Fruit fly (Drosophila melanogaster): ENCODE data around the gene gnu.

Gene gnu

DNA sequence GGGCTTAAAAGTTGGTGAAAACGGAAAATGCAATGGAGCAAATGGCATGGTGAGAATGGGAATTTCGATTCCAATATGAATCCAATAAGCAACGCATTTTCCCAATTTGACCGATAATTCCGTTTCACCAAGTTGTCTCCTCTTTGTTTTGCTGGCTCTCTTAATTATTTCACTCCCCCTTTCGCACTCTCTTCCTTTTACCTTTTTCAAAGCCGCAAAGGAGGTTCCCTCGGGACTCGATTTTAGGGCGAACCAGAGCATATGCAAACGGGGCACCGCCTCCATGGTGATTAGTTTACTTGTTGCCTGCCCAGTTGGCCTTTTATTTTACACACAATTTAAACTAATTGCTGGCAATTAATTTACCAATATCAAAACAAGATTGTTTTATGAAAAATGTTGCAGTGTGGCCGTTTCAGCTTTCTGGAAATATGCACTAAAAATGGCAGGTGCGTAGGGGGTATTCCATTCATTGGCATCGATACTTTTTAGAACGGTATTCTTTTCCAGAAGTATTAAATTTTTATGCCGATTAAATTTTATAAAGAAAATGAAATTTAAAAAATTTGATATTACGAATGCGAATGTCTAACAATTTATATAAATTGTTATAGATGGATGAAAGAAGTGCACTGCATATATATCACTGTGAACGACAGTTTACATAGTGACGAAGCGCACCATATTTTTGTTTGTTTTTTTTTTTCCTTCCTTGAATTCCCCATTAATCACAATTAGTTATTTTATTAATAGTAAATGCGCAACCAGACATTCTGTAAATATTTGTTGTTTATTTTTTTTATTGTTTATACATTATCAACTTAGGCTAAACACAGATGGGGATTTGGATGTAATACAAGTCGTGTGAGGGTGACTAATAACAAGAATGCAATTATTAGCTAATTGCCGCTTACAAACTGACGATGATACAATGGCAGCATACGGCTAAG is 27.2 kb downstream of the gnu start, which contains the start of gene mop (continued):
- TF ChIP-seq nerfin-2 (GFP tag; IDR thresholded peaks at IDR 0.05; ENCODE audit: partially characterized antibody) (no peak), odd (GFP tag; optimal IDR thresholded peaks at IDR 0.05) (no peak), CG11695 (GFP tag; IDR thresholded peaks at IDR 0.05) (0 out of 3 replicates have a peak, but pooled peaks have one; percentile 8), Spps (tag; optimal IDR thresholded peaks at IDR 0.05) (no peak), CG11093 (GFP tag; IDR thresholded peaks at IDR 0.05) (no peak), corto (GFP tag; optimal IDR thresholded peaks at IDR 0.05) (no peak), Poxn (GFP tag; IDR thresholded peaks at IDR 0.05) (no peak), ci (GFP tag; IDR thresholded peaks at IDR 0.05) (peak; percentile 56; the same call in 1 of the 3 replicates), CHES-1-like (GFP tag; optimal IDR thresholded peaks at IDR 0.05) (no peak), YL-1 (GFP tag; optimal IDR thresholded peaks at IDR 0.05) (peak; percentile 57), hb (GFP tag; IDR thresholded peaks at IDR 0.05; ENCODE audit: partially characterized antibody) (no peak), CoRest (tag; optimal IDR thresholded peaks at IDR 0.05) (peak; percentile 12), tap (tag; optimal IDR thresholded peaks at IDR 0.05) (no peak), bbx (GFP tag; IDR thresholded peaks at IDR 0.05; ENCODE audit: partially characterized antibody) (peak; percentile 65), Kr (GFP tag; optimal IDR thresholded peaks at IDR 0.05) (no peak), CG7357 (GFP tag; IDR thresholded peaks at IDR 0.05) (no peak), sens (GFP tag) (peak; percentile 60), gce (GFP tag; IDR thresholded peaks at IDR 0.05) (no peak), Oaz (GFP tag; IDR thresholded peaks at IDR 0.05) (no peak), Rx (GFP tag; IDR thresholded peaks at IDR 0.05) (0 out of 2 replicates have a peak, but pooled peaks have one; percentile 33), CG17361 (GFP tag; IDR thresholded peaks at IDR 0.05) (no peak; the same call in 2 of the 3 replicates), Vsx1 (GFP tag; optimal IDR thresholded peaks at IDR 0.05) (no peak), Pdp1 (GFP tag; optimal IDR thresholded peaks at IDR 0.05) (peak in 1 of 2 experiments; percentile 15), sr (GFP tag; IDR thresholded peaks at IDR 0.05) (no peak)

- TF ChIP-seq CG8359 (GFP tag; optimal IDR thresholded peaks at IDR 0.05; ENCODE audit: borderline replicate concordance) (no peak), sqz (GFP tag; optimal IDR thresholded peaks at IDR 0.05) (no peak)
These were observed 34.0 kb downstream of the gnu start, which contains the start of gene Mgat4b for dm6 chr3L:14769183-14769582. TSS of gene Mgat4b (minus strand) at chr3L:14769283.

DNA sequence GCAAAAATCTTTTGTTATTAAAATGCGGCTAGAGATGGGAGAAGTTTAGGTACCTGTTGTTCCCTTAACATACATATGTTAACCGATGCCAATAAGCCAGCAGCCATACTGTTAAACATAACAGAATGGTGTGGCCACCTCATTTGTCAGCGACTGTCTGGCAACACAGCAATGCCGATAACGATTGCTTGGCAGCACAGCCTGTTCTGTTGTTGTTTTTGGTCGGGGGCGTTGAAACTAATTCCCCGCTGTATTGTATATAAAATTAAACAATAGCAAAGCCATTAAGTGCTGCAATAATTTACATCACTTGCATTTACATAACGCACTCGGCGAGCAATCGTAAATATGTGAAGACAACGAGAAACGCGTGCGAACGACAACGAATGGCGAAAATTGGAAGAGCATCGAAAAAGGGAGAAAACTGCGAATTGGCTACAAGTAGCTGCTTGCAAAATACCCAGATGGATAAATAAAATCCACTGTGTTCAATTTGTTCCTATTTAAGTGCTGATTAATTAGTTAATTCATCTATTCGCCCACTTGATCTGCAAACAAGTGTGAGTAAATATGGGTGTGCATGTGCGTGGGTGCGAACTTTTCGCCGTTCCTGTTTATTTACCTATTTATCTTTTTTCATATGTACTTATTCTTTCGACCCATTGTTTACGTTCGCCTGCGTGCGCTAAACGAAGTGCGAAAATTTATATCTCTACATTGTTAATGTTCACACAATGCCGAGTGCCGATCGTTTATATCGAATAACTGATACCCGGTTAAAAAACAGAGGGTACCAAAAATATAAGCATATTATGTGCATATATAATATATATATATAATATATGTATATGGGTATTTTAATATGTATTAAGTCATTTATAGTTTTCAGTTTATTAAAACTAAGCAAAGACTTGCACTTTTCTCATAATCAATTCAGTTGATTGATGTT is 41.0 kb downstream of the gnu start, which contains the start of the genes Tsen34 and Mgat4a:
Tsen34 (minus strand) TSS at position 8 of the 949 bp plus-strand sequence.
Mgat4a (plus strand) TSS at position 192 of the 949 bp plus-strand sequence.
- TF ChIP-seq CG15073 (GFP tag; optimal IDR thresholded peaks at IDR 0.05), result no peak
- no peak for TF ChIP-seq run (tag; optimal IDR thresholded peaks at IDR 0.05)
- no peak for TF ChIP-seq Hr3 (GFP tag; optimal IDR thresholded peaks at IDR 0.05)
- TF ChIP-seq CG10366 (GFP tag; IDR thresholded peaks at IDR 0.05), result no peak; the same call in 1 of the 2 replicates
- TF ChIP-seq seq (GFP tag; IDR thresholded peaks at IDR 0.05), result peak; percentile 14; the same call in 1 of the 2 replicates
- TF ChIP-seq danr (GFP tag; IDR thresholded peaks at IDR 0.05), result no peak
- TF ChIP-seq CG14441 (GFP tag; IDR thresholded peaks at IDR 0.05), result peak; percentile 52
- TF ChIP-seq Xbp1 (GFP tag; optimal IDR thresholded peaks at IDR 0.05), result no peak
- peak; percentile 3 for TF ChIP-seq repo (GFP tag; optimal IDR thresholded peaks at IDR 0.05)
- peak; percentile 62 for TF ChIP-seq wdn (GFP tag; IDR thresholded peaks at IDR 0.05)
- TF ChIP-seq CG3838 (GFP tag; optimal IDR thresholded peaks at IDR 0.05), result no peak
- no peak for TF ChIP-seq Trl (optimal IDR thresholded peaks at IDR 0.05)
- TF ChIP-seq Trl (GFP tag; optimal IDR thresholded peaks at IDR 0.05), result peak; percentile 32
- no peak for TF ChIP-seq CG2875 (GFP tag; optimal IDR thresholded peaks at IDR 0.05)
- TF ChIP-seq pan (optimal IDR thresholded peaks at IDR 0.05), result no peak
- peak in 1 of 2 experiments; percentile 24 for TF ChIP-seq pan (GFP tag; optimal IDR thresholded peaks at IDR 0.05 in 1 of 2, IDR thresholded peaks at IDR 0.05 in 1 of 2)
- TF ChIP-seq gce (GFP tag; IDR thresholded peaks at IDR 0.05), result no peak
- no peak for TF ChIP-seq ftz-f1 (GFP tag; optimal IDR thresholded peaks at IDR 0.05)
- no peak for TF ChIP-seq Oli (tag; optimal IDR thresholded peaks at IDR 0.05)
- TF ChIP-seq CG16863 (GFP tag; optimal IDR thresholded peaks at IDR 0.05), result no peak
- TF ChIP-seq CG3065 (GFP tag; optimal IDR thresholded peaks at IDR 0.05), result no peak

Data from whole organism, embryonic.